Fruit fly (Drosophila melanogaster): ENCODE data around the gene tey.
A peak's percentile ranks its signal among the peaks of the same experiment; 100 is the strongest.

The tey gene

DNA sequence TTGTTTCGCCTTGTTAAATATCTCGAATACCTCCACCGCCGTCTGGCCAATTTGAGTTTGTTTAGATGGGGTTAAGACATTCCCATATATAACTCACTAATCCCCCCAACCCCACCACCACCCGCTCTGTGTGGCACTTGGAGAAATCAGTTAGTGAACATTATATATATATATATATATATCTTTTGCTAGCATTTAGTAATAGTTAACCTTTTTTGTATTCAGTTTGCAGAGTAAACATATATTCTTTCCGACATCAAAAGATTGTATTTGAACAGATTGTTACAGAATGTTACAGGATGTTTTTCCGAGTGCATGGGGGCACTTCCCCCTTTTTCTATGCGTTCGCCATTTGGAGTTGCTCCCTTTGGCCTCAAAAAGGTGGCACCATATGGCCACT lies 6.6 kb upstream of the tey start:
- TF ChIP-seq CG14655 (GFP tag; optimal IDR thresholded peaks at IDR 0.05) (peak; percentile 9), CG15710 (tag; optimal IDR thresholded peaks at IDR 0.05) (no peak), CG13204 (GFP tag; optimal IDR thresholded peaks at IDR 0.05) (no peak), gl (tag; optimal IDR thresholded peaks at IDR 0.05) (no peak), rn (GFP tag; IDR thresholded peaks at IDR 0.05) (no peak), CG17806 (tag; optimal IDR thresholded peaks at IDR 0.05) (peak; percentile 3), EcR (GFP tag; optimal IDR thresholded peaks at IDR 0.05) (no peak), CG8159 (tag; optimal IDR thresholded peaks at IDR 0.05) (peak; percentile 9)

DNA sequence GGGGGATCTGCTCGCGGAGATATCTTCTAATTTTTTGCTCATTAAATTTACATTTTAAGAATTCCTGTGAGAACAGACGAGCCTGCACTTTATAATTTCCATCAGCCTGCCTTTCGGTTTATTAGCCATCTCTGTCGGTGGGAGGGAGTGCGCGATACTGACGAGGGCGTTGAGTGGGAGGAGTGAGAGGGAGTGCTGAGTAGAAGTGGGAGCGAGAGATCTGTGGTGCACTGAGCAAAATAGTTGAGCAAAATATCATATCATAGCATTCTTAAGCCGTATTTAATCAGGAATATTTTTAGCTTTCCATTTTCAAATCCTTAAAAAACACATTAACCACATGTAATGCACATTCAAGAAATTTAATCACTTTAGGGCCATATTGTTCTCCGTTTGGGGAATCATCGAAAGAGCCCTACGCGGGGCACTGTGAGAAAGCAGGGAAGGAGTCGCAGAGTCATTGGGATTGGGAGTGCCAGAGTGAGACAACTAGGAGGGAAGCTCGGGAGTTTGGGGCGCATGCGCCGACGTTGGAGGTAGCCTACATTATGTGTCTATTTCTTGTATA lies 1.2 kb upstream of the tey start:
- TF ChIP-seq CG14655 (GFP tag; optimal IDR thresholded peaks at IDR 0.05) (peak; percentile 1), gl (tag; optimal IDR thresholded peaks at IDR 0.05) (no peak)

dm6 chr3L:19662892-19663291 lies 1.0 kb downstream of the tey start:
- no peak for TF ChIP-seq rn (GFP tag; IDR thresholded peaks at IDR 0.05)
- TF ChIP-seq CG9948 (tag; optimal IDR thresholded peaks at IDR 0.05), result no peak
- TF ChIP-seq gl (tag; optimal IDR thresholded peaks at IDR 0.05), result no peak
- no peak for TF ChIP-seq CG8159 (tag; optimal IDR thresholded peaks at IDR 0.05)
- no peak for TF ChIP-seq Snoo (tag; optimal IDR thresholded peaks at IDR 0.05)
- TF ChIP-seq CG8301 (tag; optimal IDR thresholded peaks at IDR 0.05), result no peak
- TF ChIP-seq CG15710 (tag; optimal IDR thresholded peaks at IDR 0.05), result no peak
- TF ChIP-seq Pif1B (GFP tag; optimal IDR thresholded peaks at IDR 0.05), result no peak
- no peak for TF ChIP-seq CG10348 (GFP tag; IDR thresholded peaks at IDR 0.05)
- no peak for TF ChIP-seq Ets98B (GFP tag; IDR thresholded peaks at IDR 0.05)
- no peak for TF ChIP-seq CG14655 (GFP tag; optimal IDR thresholded peaks at IDR 0.05)
- no peak for TF ChIP-seq CG17806 (tag; optimal IDR thresholded peaks at IDR 0.05)
- no peak for TF ChIP-seq fd96Ca (GFP tag; IDR thresholded peaks at IDR 0.05)
- no peak for TF ChIP-seq CG12605 (GFP tag; IDR thresholded peaks at IDR 0.05)
- no peak for TF ChIP-seq CG4496 (GFP tag; IDR thresholded peaks at IDR 0.05)
- no peak for TF ChIP-seq EcR (GFP tag; optimal IDR thresholded peaks at IDR 0.05)
- TF ChIP-seq CG34367 (tag; optimal IDR thresholded peaks at IDR 0.05), result no peak

- no peak for TF ChIP-seq Pif1A (GFP tag; optimal IDR thresholded peaks at IDR 0.05)
- TF ChIP-seq CG8159 (tag; optimal IDR thresholded peaks at IDR 0.05), result peak; percentile 7
Measured at dm6 chr3L:19655923-19656322, 8.0 kb downstream of the tey start.

- no peak for TF ChIP-seq fd96Ca (GFP tag; IDR thresholded peaks at IDR 0.05)
- no peak for TF ChIP-seq CG32121 (GFP tag; IDR thresholded peaks at IDR 0.05)
- no peak for TF ChIP-seq Snoo (tag; optimal IDR thresholded peaks at IDR 0.05)
- TF ChIP-seq CG9948 (tag; optimal IDR thresholded peaks at IDR 0.05), result no peak
- no peak for TF ChIP-seq CG34367 (tag; optimal IDR thresholded peaks at IDR 0.05)
- no peak for TF ChIP-seq CG8159 (tag; optimal IDR thresholded peaks at IDR 0.05)
Measured at dm6 chr3L:19653470-19653869, 10.4 kb downstream of the tey start.

dm6 chr3L:19650588-19650987 lies 13.3 kb downstream of the tey start:
- peak; percentile 63; the same call in 1 of the 2 replicates for TF ChIP-seq rn (GFP tag; IDR thresholded peaks at IDR 0.05)
- TF ChIP-seq CG17806 (tag; optimal IDR thresholded peaks at IDR 0.05), result peak; percentile 54
- TF ChIP-seq CG12605 (GFP tag; IDR thresholded peaks at IDR 0.05), result peak; percentile 91
- TF ChIP-seq Ets98B (GFP tag; IDR thresholded peaks at IDR 0.05), result peak; percentile 82
- TF ChIP-seq fd96Ca (GFP tag; IDR thresholded peaks at IDR 0.05), result peak; percentile 74; the same call in 2 of the 3 replicates
- TF ChIP-seq EcR (GFP tag; optimal IDR thresholded peaks at IDR 0.05), result no peak
- peak; percentile 67 for TF ChIP-seq CG15710 (tag; optimal IDR thresholded peaks at IDR 0.05)
- peak; percentile 7 for TF ChIP-seq CG8301 (tag; optimal IDR thresholded peaks at IDR 0.05)
- TF ChIP-seq CG8159 (tag; optimal IDR thresholded peaks at IDR 0.05), result peak; percentile 51
- TF ChIP-seq Pif1A (GFP tag; optimal IDR thresholded peaks at IDR 0.05), result no peak
- TF ChIP-seq D1 (tag; optimal IDR thresholded peaks at IDR 0.05), result no peak
- TF ChIP-seq CG32121 (GFP tag; IDR thresholded peaks at IDR 0.05), result peak; percentile 81
- TF ChIP-seq CG10348 (GFP tag; IDR thresholded peaks at IDR 0.05), result no peak
- TF ChIP-seq gl (tag; optimal IDR thresholded peaks at IDR 0.05), result peak; percentile 60
- peak; percentile 62 for TF ChIP-seq CG13204 (GFP tag; optimal IDR thresholded peaks at IDR 0.05)
- TF ChIP-seq CG4496 (GFP tag; IDR thresholded peaks at IDR 0.05), result peak; percentile 93
- TF ChIP-seq CG14655 (GFP tag; optimal IDR thresholded peaks at IDR 0.05), result peak; percentile 47
- peak; percentile 74 for TF ChIP-seq Snoo (tag; optimal IDR thresholded peaks at IDR 0.05)
- no peak for TF ChIP-seq Pif1B (GFP tag; optimal IDR thresholded peaks at IDR 0.05)
- peak; percentile 24 for TF ChIP-seq CG9948 (tag; optimal IDR thresholded peaks at IDR 0.05)
- TF ChIP-seq CG34367 (tag; optimal IDR thresholded peaks at IDR 0.05), result peak; percentile 57

dm6 chr3L:19650121-19650520 lies 13.8 kb downstream of the tey start:
- no peak for TF ChIP-seq Pif1A (GFP tag; optimal IDR thresholded peaks at IDR 0.05)
- TF ChIP-seq CG8301 (tag; optimal IDR thresholded peaks at IDR 0.05), result no peak
- no peak for TF ChIP-seq CG14655 (GFP tag; optimal IDR thresholded peaks at IDR 0.05)
- no peak for TF ChIP-seq CG10348 (GFP tag; IDR thresholded peaks at IDR 0.05)
- TF ChIP-seq CG9948 (tag; optimal IDR thresholded peaks at IDR 0.05), result no peak
- no peak for TF ChIP-seq fd96Ca (GFP tag; IDR thresholded peaks at IDR 0.05)
- no peak for TF ChIP-seq D1 (tag; optimal IDR thresholded peaks at IDR 0.05)
- no peak for TF ChIP-seq CG32121 (GFP tag; IDR thresholded peaks at IDR 0.05)
- TF ChIP-seq Snoo (tag; optimal IDR thresholded peaks at IDR 0.05), result no peak
- no peak for TF ChIP-seq CG15710 (tag; optimal IDR thresholded peaks at IDR 0.05)
- no peak for TF ChIP-seq CG13204 (GFP tag; optimal IDR thresholded peaks at IDR 0.05)
- no peak for TF ChIP-seq CG8159 (tag; optimal IDR thresholded peaks at IDR 0.05)
- TF ChIP-seq CG17806 (tag; optimal IDR thresholded peaks at IDR 0.05), result no peak
- no peak for TF ChIP-seq CG34367 (tag; optimal IDR thresholded peaks at IDR 0.05)
- TF ChIP-seq CG12605 (GFP tag; IDR thresholded peaks at IDR 0.05), result no peak
- TF ChIP-seq rn (GFP tag; IDR thresholded peaks at IDR 0.05), result no peak
- no peak for TF ChIP-seq CG4496 (GFP tag; IDR thresholded peaks at IDR 0.05)
- TF ChIP-seq Ets98B (GFP tag; IDR thresholded peaks at IDR 0.05), result no peak
